Worm (Caenorhabditis elegans): Measurements from ENCODE around the gene rpia-1.

The rpia-1 gene

ce11 chrIII:7159246-7159645 is 36.3 kb downstream of the rpia-1 start:
- no peak for TF ChIP-seq unc-98 (GFP tag; IDR thresholded peaks at IDR 0.05)
- no peak for TF ChIP-seq lin-14 (GFP tag; optimal IDR thresholded peaks at IDR 0.05)
- TF ChIP-seq nhr-47 (tag; optimal IDR thresholded peaks at IDR 0.05), result no peak
- no peak for TF ChIP-seq vab-15 (tag; optimal IDR thresholded peaks at IDR 0.05)
- no peak for TF ChIP-seq dsc-1 (tag; optimal IDR thresholded peaks at IDR 0.05)
- TF ChIP-seq efl-1 (optimal IDR thresholded peaks at IDR 0.05), result no peak
- no peak for TF ChIP-seq efl-1 (GFP tag; optimal IDR thresholded peaks at IDR 0.05 in 1 of 2)
- TF ChIP-seq elt-3 (tag; optimal IDR thresholded peaks at IDR 0.05), result no peak
- no peak for TF ChIP-seq lir-3 (tag; optimal IDR thresholded peaks at IDR 0.05; ENCODE audit: poor library complexity)
- no peak for TF ChIP-seq sox-4 (tag; optimal IDR thresholded peaks at IDR 0.05)
- TF ChIP-seq sptf-1 (tag; optimal IDR thresholded peaks at IDR 0.05), result no peak
- TF ChIP-seq pqm-1 (tag; optimal IDR thresholded peaks at IDR 0.05), result no peak
- TF ChIP-seq sup-37 (GFP tag; optimal IDR thresholded peaks at IDR 0.05), result no peak
- TF ChIP-seq aly-2 (tag; optimal IDR thresholded peaks at IDR 0.05), result no peak

- TF ChIP-seq efl-1 (optimal IDR thresholded peaks at IDR 0.05) (no peak), efl-1 (GFP tag; optimal IDR thresholded peaks at IDR 0.05 in 1 of 2) (peak in 1 of 2 experiments; percentile 59), pag-3 (tag; optimal IDR thresholded peaks at IDR 0.05; ENCODE audit: borderline replicate concordance, insufficient read depth) (no peak)
Measured at ce11 chrIII:7161055-7161454, 38.1 kb downstream of the rpia-1 start, which contains the start of gene rnp-7. Gene rnp-7 (minus strand): TSS chrIII:7161155.

ce11 chrIII:7162065-7162762 is 39.3 kb downstream of the rpia-1 start, which contains the start of the genes syf-2 and K04G7.1:
Gene syf-2 (minus strand): TSS chrIII:7162115.
Gene K04G7.1 (plus strand): TSS chrIII:7162712.
- TF ChIP-seq ces-1 (GFP tag; optimal IDR thresholded peaks at IDR 0.05) (no peak), vab-15 (tag; optimal IDR thresholded peaks at IDR 0.05) (no peak), tlp-1 (tag; optimal IDR thresholded peaks at IDR 0.05) (no peak), hpl-2 (GFP tag; optimal IDR thresholded peaks at IDR 0.05) (peak; percentile 52), nhr-28 (tag; optimal IDR thresholded peaks at IDR 0.05) (no peak), nhr-76 (tag; optimal IDR thresholded peaks at IDR 0.05) (no peak), pqm-1 (tag; optimal IDR thresholded peaks at IDR 0.05) (no peak), nhr-85 (tag) (peak; percentile 97), swsn-7 (tag; optimal IDR thresholded peaks at IDR 0.05) (peak; percentile 87), rnt-1 (tag; optimal IDR thresholded peaks at IDR 0.05) (peak; percentile 84), nhr-77 (tag; optimal IDR thresholded peaks at IDR 0.05) (peak; percentile 89), lir-3 (tag; optimal IDR thresholded peaks at IDR 0.05; ENCODE audit: poor library complexity) (peak; percentile 62), ama-1 (optimal IDR thresholded peaks at IDR 0.05) (peak; percentile 56), irx-1 (tag; optimal IDR thresholded peaks at IDR 0.05) (peak; percentile 70), dsc-1 (tag; optimal IDR thresholded peaks at IDR 0.05) (peak; percentile 80), pag-3 (tag; optimal IDR thresholded peaks at IDR 0.05; ENCODE audit: borderline replicate concordance, insufficient read depth) (no peak), ets-5 (GFP tag; IDR thresholded peaks at IDR 0.05) (no peak), lin-14 (GFP tag; optimal IDR thresholded peaks at IDR 0.05) (peak; percentile 95), nhr-90 (tag; optimal IDR thresholded peaks at IDR 0.05; ENCODE audit: poor library complexity) (peak; percentile 80), unc-98 (GFP tag; IDR thresholded peaks at IDR 0.05) (no peak), snpc-4 (tag; optimal IDR thresholded peaks at IDR 0.05) (peak; percentile 82), fkh-10 (GFP tag; optimal IDR thresholded peaks at IDR 0.05) (peak; percentile 71), ceh-82 (tag; optimal IDR thresholded peaks at IDR 0.05) (peak; percentile 55 to 96 (median 67)), F16B12.6 (tag; optimal IDR thresholded peaks at IDR 0.05) (peak; percentile 60), aly-2 (tag; optimal IDR thresholded peaks at IDR 0.05) (peak; percentile 8), nhr-71 (tag; optimal IDR thresholded peaks at IDR 0.05) (peak; percentile 95), lin-39 (tag; optimal IDR thresholded peaks at IDR 0.05) (peak; percentile 76), ceh-8 (GFP tag; optimal IDR thresholded peaks at IDR 0.05) (peak; percentile 46), nhr-47 (tag; optimal IDR thresholded peaks at IDR 0.05) (peak; percentile 90), nhr-11 (tag; optimal IDR thresholded peaks at IDR 0.05) (peak; percentile 70), jun-1 (tag; optimal IDR thresholded peaks at IDR 0.05) (peak; percentile 86), tbx-2 (tag; optimal IDR thresholded peaks at IDR 0.05) (peak; percentile 91), nhr-19 (GFP tag; conservative IDR thresholded peaks at IDR 0.05) (peak; percentile 90), mef-2 (tag; optimal IDR thresholded peaks at IDR 0.05) (peak; percentile 62), Y116A8C.19 (tag; optimal IDR thresholded peaks at IDR 0.05; ENCODE audit: borderline replicate concordance) (no peak), nhr-84 (tag; optimal IDR thresholded peaks at IDR 0.05) (no peak), zag-1 (tag; optimal IDR thresholded peaks at IDR 0.05) (peak; percentile 20), elt-3 (tag; optimal IDR thresholded peaks at IDR 0.05) (peak in 3 of 6 experiments; percentile 58 to 89 (median 59)), xbp-1 (tag; optimal IDR thresholded peaks at IDR 0.05) (peak; percentile 91), alr-1 (tag; optimal IDR thresholded peaks at IDR 0.05; ENCODE audit: borderline replicate concordance) (no peak), lsy-2 (tag; optimal IDR thresholded peaks at IDR 0.05) (peak; percentile 95)
